Fruit fly (Drosophila melanogaster): ENCODE measurements around the gene CG10681.

CG10681 gene

DNA sequence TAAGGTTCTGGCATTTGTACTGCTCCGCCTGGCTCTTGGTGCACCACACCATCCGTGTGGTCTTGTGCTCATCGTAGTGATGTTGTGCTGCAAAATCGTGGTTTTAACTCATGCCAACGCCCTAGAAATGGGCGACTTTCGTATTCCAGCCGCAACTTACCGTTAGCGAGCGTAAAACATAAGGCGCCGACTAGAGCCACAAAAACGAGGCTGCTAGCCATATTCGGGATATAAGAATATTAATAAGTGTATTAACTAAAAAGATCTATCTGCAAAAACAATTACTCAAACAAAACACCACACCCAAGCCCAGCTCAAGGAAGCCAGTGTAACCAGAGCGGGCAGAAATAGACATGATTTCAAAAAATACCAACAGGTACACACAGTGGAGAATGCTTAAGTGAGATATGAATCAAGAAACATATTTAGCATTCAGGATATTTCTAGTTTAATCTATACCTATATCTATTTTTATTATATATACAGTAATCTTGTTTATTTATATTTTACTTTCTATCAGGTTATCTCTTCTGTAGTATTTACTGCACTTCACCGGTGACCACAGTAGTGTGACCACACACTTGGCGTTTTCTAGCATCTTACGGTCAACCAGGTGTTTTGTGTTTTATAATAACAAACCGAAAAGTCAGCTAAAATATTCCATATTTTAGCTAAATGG lies 32.2 kb downstream of the CG10681 start, which contains the start of the genes Tsf2 and CG34242 (continued):
- TF ChIP-seq Spps (tag; optimal IDR thresholded peaks at IDR 0.05) (peak; percentile 29), lilli (GFP tag; optimal IDR thresholded peaks at IDR 0.05) (no peak), ash1 (GFP tag; optimal IDR thresholded peaks at IDR 0.05) (no peak), PHDP (tag; optimal IDR thresholded peaks at IDR 0.05) (peak; percentile 6), CG7372 (GFP tag; IDR thresholded peaks at IDR 0.05) (peak; percentile 61; the same call in 1 of the 2 replicates), CG3065 (GFP tag; optimal IDR thresholded peaks at IDR 0.05) (no peak), tll (GFP tag; optimal IDR thresholded peaks at IDR 0.05) (no peak), Dip2 (GFP tag; IDR thresholded peaks at IDR 0.05) (no peak), CG7357 (GFP tag; IDR thresholded peaks at IDR 0.05) (peak; percentile 91), CG4854 (GFP tag; optimal IDR thresholded peaks at IDR 0.05) (peak; percentile 18), zfh1 (GFP tag; IDR thresholded peaks at IDR 0.05) (peak; percentile 93), CG9932 (GFP tag; IDR thresholded peaks at IDR 0.05) (peak; percentile 96), seq (GFP tag; IDR thresholded peaks at IDR 0.05) (no peak), Taf1 (GFP tag; IDR thresholded peaks at IDR 0.05) (peak; percentile 87), CG3847 (GFP tag; IDR thresholded peaks at IDR 0.05) (peak; percentile 57), D19A (tag; optimal IDR thresholded peaks at IDR 0.05) (peak; percentile 82), slp2 (GFP tag; optimal IDR thresholded peaks at IDR 0.05) (no peak), ci (GFP tag; IDR thresholded peaks at IDR 0.05) (no peak), cas (GFP tag; IDR thresholded peaks at IDR 0.05) (peak; percentile 84), NK7.1 (GFP tag; optimal IDR thresholded peaks at IDR 0.05) (no peak), CG12391 (tag; optimal IDR thresholded peaks at IDR 0.05) (peak; percentile 53), chinmo (GFP tag; IDR thresholded peaks at IDR 0.05; ENCODE audit: partially characterized antibody) (no peak), insv (GFP tag; optimal IDR thresholded peaks at IDR 0.05) (no peak), Trl (optimal IDR thresholded peaks at IDR 0.05) (no peak), Trl (GFP tag; optimal IDR thresholded peaks at IDR 0.05) (no peak), fd64A (GFP tag; optimal IDR thresholded peaks at IDR 0.05) (no peak), CG18476 (GFP tag; optimal IDR thresholded peaks at IDR 0.05) (no peak), salm (tag; optimal IDR thresholded peaks at IDR 0.05) (peak; percentile 4), CG1647 (GFP tag; optimal IDR thresholded peaks at IDR 0.05) (peak; percentile 22), ssp (GFP tag; IDR thresholded peaks at IDR 0.05) (peak; percentile 88), Med (GFP tag) (peak; percentile 72), HLHmδ (GFP tag; optimal IDR thresholded peaks at IDR 0.05) (no peak), Dek (tag; optimal IDR thresholded peaks at IDR 0.05) (peak; percentile 73), CG10654 (GFP tag; optimal IDR thresholded peaks at IDR 0.05) (peak; percentile 81), kni (GFP tag; optimal IDR thresholded peaks at IDR 0.05) (no peak), exex (tag; optimal IDR thresholded peaks at IDR 0.05) (no peak), dati (GFP tag; IDR thresholded peaks at IDR 0.05) (no peak), dm (GFP tag; optimal IDR thresholded peaks at IDR 0.05) (no peak), aop (GFP tag; IDR thresholded peaks at IDR 0.05) (no peak), CG2129 (GFP tag; IDR thresholded peaks at IDR 0.05; ENCODE audit: partially characterized antibody) (no peak), CG1602 (GFP tag; optimal IDR thresholded peaks at IDR 0.05) (peak; percentile 3), HmgD (GFP tag; optimal IDR thresholded peaks at IDR 0.05) (no peak), CG4328 (GFP tag; optimal IDR thresholded peaks at IDR 0.05) (no peak), CG6654 (GFP tag; optimal IDR thresholded peaks at IDR 0.05) (peak; percentile 49), CG18262 (tag; optimal IDR thresholded peaks at IDR 0.05) (peak; percentile 85), Atf3 (GFP tag; optimal IDR thresholded peaks at IDR 0.05) (no peak), CG15601 (tag; optimal IDR thresholded peaks at IDR 0.05) (peak; percentile 22), rib (GFP tag; IDR thresholded peaks at IDR 0.05) (peak; percentile 72), CG13775 (GFP tag; optimal IDR thresholded peaks at IDR 0.05) (peak; percentile 32), so (GFP tag; IDR thresholded peaks at IDR 0.05) (peak; percentile 48; the same call in 1 of the 3 replicates), Rx (GFP tag; IDR thresholded peaks at IDR 0.05) (peak; percentile 71)
